Worm (Caenorhabditis elegans) whole organism, L2 larva: ENCODE data around the gene F20D6.2.

ENCODE experiments used
- C34F6.9 ChIP-seq: fragments of 150-350 bp; optimal IDR thresholded peaks from 2 replicates; lab custom pipeline; 2014; ENCODE audit warnings: missing biosample characterization, missing genetic modification characterization
- F13H6.1 ChIP-seq: sonication (generic microtip); optimal IDR thresholded peaks from 2 replicates; lab custom pipeline; 2016; ENCODE audit warnings: missing genetic modification characterization, missing compliant biosample characterization
- R02D3.7 ChIP-seq: fragments of 150-350 bp; optimal IDR thresholded peaks from 2 replicates; lab custom pipeline; 2014; ENCODE audit warnings: missing biosample characterization, missing genetic modification characterization
- blmp-1 ChIP-seq: sonication (generic microtip); optimal IDR thresholded peaks from 2 replicates; lab custom pipeline; 2017; ENCODE audit warnings: missing genetic modification characterization, mild to moderate bottlenecking, missing compliant biosample characterization, antibody characterized with exemption, moderate library complexity; ENCODE audit not compliant: insufficient read depth
- ceh-16 ChIP-seq: fragments of 150-350 bp; optimal IDR thresholded peaks from 2 replicates; lab custom pipeline; 2014; ENCODE audit warnings: missing biosample characterization, missing genetic modification characterization
- ceh-82 ChIP-seq: fragments of 150-350 bp; optimal IDR thresholded peaks from 2 replicates; lab custom pipeline; 2014; ENCODE audit warnings: missing biosample characterization, missing genetic modification characterization
- crh-2 ChIP-seq: sonication (generic microtip); optimal IDR thresholded peaks from 2 replicates; lab custom pipeline; 2017; ENCODE audit warnings: missing biosample characterization, missing genetic modification characterization
- egl-27 ChIP-seq: sonication (generic microtip); optimal IDR thresholded peaks from 3 replicates; lab custom pipeline; 2017; ENCODE audit warnings: missing biosample characterization, missing genetic modification reagents, missing genetic modification characterization
- fos-1 ChIP-seq: fragments of 150-350 bp; optimal IDR thresholded peaks from 2 replicates; lab custom pipeline; 2014; ENCODE audit warnings: missing biosample characterization, missing genetic modification characterization
- gmeb-1 ChIP-seq: fragments of 150-350 bp; optimal IDR thresholded peaks from 2 replicates; lab custom pipeline; 2014; ENCODE audit warnings: missing biosample characterization, missing genetic modification characterization
- lin-13 ChIP-seq: fragments of 150-350 bp; optimal IDR thresholded peaks from 2 replicates; lab custom pipeline; 2014; ENCODE audit warnings: missing biosample characterization, missing genetic modification reagents, missing genetic modification characterization
- lin-39 ChIP-seq: fragments of 150-350 bp; optimal IDR thresholded peaks from 2 replicates; lab custom pipeline; 2014; ENCODE audit warnings: missing biosample characterization, missing genetic modification reagents, missing genetic modification characterization
- lsy-2 ChIP-seq, 2 experiments: fragments of 150-350 bp in 1 of 2; sonication (generic microtip) in 1 of 2; optimal IDR thresholded peaks; 2 replicates each; lab custom pipeline; 2014 to 2017; ENCODE audit warnings: missing biosample characterization in 2 of 2, missing genetic modification characterization in 2 of 2
- mab-5 ChIP-seq: fragments of 150-350 bp; optimal IDR thresholded peaks from 2 replicates; lab custom pipeline; 2014; ENCODE audit warnings: missing biosample characterization, missing genetic modification characterization
- mdl-1 ChIP-seq, 2 experiments: fragments of 150-350 bp in 1 of 2; sonication (generic microtip) in 1 of 2; optimal IDR thresholded peaks; 2 replicates each; lab custom pipeline; 2017; ENCODE audit warnings: missing biosample characterization in 2 of 2, missing genetic modification characterization in 2 of 2
- nhr-12 ChIP-seq: fragments of 150-350 bp; optimal IDR thresholded peaks from 2 replicates; lab custom pipeline; 2014; ENCODE audit warnings: missing biosample characterization, missing genetic modification characterization
- nhr-21 ChIP-seq: fragments of 150-350 bp; optimal IDR thresholded peaks from 2 replicates; lab custom pipeline; 2014; ENCODE audit warnings: missing biosample characterization, missing genetic modification characterization
- nhr-23 ChIP-seq: fragments of 150-350 bp; optimal IDR thresholded peaks from 2 replicates; lab custom pipeline; 2014; ENCODE audit warnings: missing biosample characterization, missing genetic modification reagents, missing genetic modification characterization
- nhr-237 ChIP-seq: fragments of 150-350 bp; optimal IDR thresholded peaks from 2 replicates; lab custom pipeline; 2014; ENCODE audit warnings: missing biosample characterization, missing genetic modification characterization
- nhr-25 ChIP-seq: fragments of 150-350 bp; sonication (generic microtip); optimal IDR thresholded peaks from 3 replicates; lab custom pipeline; 2014; ENCODE audit warnings: missing biosample characterization, missing genetic modification characterization
- sem-4 ChIP-seq: fragments of 150-350 bp; optimal IDR thresholded peaks from 2 replicates; lab custom pipeline; 2014; ENCODE audit warnings: missing biosample characterization, missing genetic modification reagents, missing genetic modification characterization
- sma-3 ChIP-seq: sonication (generic microtip); optimal IDR thresholded peaks from 2 replicates; lab custom pipeline; 2016; ENCODE audit warnings: missing genetic modification reagents, missing genetic modification characterization, missing compliant biosample characterization
- sma-9 ChIP-seq, 2 experiments: fragments of 150-350 bp in 1 of 2; sonication (generic microtip) in 1 of 2; optimal IDR thresholded peaks; 2 replicates each; lab custom pipeline; 2014 to 2016; ENCODE audit warnings: missing genetic modification characterization in 2 of 2, mild to moderate bottlenecking in 1 of 2, missing biosample characterization in 1 of 2, missing compliant biosample characterization in 1 of 2, missing genetic modification reagents in 1 of 2, moderate library complexity in 1 of 2
- snpc-4 ChIP-seq: fragments of 150-350 bp; optimal IDR thresholded peaks from 2 replicates; lab custom pipeline; 2014; ENCODE audit warnings: missing biosample characterization, missing genetic modification characterization
- unc-55 ChIP-seq: fragments of 150-350 bp; sonication (generic microtip); optimal IDR thresholded peaks from 3 replicates; lab custom pipeline; 2014; ENCODE audit warnings: missing biosample characterization, missing genetic modification reagents, missing genetic modification characterization
- ztf-1 ChIP-seq: fragments of 200-800 bp; sonication (Bioruptor generic); conservative IDR thresholded peaks from 2 replicates; pipeline ENCODE4 v1.3.6; 2022; ENCODE audit warnings: missing genetic modification characterization, missing compliant biosample characterization
- ztf-11 ChIP-seq: sonication (generic microtip); optimal IDR thresholded peaks from 2 replicates; lab custom pipeline; 2017; ENCODE audit warnings: missing biosample characterization, missing genetic modification characterization

F20D6.2 gene

DNA sequence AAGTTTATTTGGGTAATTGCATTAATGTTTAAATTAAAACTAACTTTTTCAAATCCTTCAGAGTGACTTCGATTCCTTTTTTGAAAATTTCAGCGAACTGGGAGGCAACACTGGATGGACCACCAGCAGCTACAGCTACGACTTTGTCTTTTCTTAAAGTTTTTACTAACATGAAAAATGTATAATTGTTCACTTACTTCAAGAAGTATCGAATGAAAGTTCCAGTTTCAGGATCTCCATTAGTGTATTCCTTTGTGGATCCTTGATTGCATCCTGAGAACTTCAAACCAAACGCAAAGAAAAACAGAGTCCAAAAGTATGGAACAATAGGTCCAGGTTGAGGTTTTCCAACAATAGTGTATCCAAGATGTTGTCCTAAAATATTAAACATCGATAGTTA lies 11.2 kb downstream of the F20D6.2 start:
- TF ChIP-seq sma-3 (GFP tag; lab: Kevin White, UChicago) (no peak), nhr-12 (tag; lab: Kevin White, UChicago) (no peak), nhr-25 (tag; lab: Kevin White, UChicago) (no peak), nhr-21 (tag; lab: Kevin White, UChicago) (no peak), lin-39 (tag; lab: Kevin White, UChicago) (no peak), mab-5 (tag; lab: Kevin White, UChicago) (no peak), mdl-1 (tag; optimal IDR thresholded peaks at IDR 0.05; lab: Kevin White, UChicago) (no peak)

DNA sequence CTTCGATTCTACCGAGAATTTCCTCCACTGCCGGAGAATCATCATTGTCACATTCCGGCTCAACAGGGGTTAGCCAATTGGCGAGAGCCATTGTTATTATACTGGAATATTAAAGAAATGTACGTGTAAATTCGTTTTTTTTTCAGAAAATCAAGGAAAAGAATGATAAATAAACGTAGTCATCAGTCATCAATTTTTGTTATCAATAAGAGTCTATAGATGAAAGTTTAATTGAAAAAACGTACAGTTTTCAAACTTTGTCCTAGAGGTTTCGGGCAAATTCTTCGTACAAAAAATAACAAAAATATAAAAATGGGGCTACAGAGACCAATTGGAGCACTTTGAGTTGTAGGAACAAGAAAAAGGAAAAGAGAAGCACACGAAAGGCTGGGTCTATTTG lies 13.2 kb downstream of the F20D6.2 start, which contains the start of gene F20D6.11:
F20D6.11 (minus strand) TSS at position 101 of the 400 bp plus-strand sequence.
- no peak for TF ChIP-seq nhr-21 (tag; lab: Kevin White, UChicago)
- no peak for TF ChIP-seq mab-5 (tag; lab: Kevin White, UChicago)

DNA sequence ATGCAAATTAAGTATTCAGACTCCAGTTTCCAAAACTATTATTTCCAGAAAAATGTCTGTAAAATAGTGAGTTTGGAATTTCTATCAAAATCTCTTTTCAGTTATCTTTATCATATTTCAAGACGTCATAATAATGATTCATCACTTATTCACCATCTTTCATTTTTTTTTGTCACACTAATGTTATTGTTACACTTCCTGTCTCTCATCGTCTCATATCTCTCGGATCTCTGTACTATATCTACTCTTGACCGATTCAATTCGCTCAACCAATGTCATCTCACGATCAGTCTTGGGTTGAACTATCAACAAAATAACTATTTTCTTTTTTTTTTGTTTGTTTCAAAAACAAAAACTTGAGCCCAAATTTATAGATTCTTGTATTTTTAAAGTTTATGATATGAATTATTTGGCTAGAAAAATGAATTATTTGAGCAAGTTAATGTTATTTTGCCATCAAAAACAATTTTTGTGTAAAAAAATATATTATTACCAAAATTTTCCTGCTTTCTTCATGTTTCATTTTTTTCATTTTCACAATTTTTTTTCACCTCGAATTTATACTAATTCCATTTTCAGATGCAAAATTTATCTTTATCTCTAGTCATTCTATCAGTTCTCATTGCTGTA lies 15.5 kb downstream of the F20D6.2 start, which contains the start of gene cri-2:
cri-2 (plus strand) TSS at position 580 of the 630 bp plus-strand sequence.
- peak; percentile 36 for TF ChIP-seq sem-4 (tag; lab: Kevin White, UChicago)
- TF ChIP-seq lsy-2 (tag; optimal IDR thresholded peaks at IDR 0.05; lab: Kevin White, UChicago) = peak in 1 of 2 experiments; percentile 19
- no peak for TF ChIP-seq ceh-82 (tag; lab: Kevin White, UChicago)
- TF ChIP-seq snpc-4 (tag; lab: Kevin White, UChicago) = no peak
- peak; percentile 56 for TF ChIP-seq fos-1 (tag; lab: Kevin White, UChicago)
- TF ChIP-seq sma-9 (GFP tag; optimal IDR thresholded peaks at IDR 0.05; lab: Kevin White, UChicago) = peak; percentile 18
- TF ChIP-seq sma-9 (tag; optimal IDR thresholded peaks at IDR 0.05; lab: Kevin White, UChicago) = no peak
- TF ChIP-seq sma-3 (GFP tag; lab: Kevin White, UChicago) = peak; percentile 27

DNA sequence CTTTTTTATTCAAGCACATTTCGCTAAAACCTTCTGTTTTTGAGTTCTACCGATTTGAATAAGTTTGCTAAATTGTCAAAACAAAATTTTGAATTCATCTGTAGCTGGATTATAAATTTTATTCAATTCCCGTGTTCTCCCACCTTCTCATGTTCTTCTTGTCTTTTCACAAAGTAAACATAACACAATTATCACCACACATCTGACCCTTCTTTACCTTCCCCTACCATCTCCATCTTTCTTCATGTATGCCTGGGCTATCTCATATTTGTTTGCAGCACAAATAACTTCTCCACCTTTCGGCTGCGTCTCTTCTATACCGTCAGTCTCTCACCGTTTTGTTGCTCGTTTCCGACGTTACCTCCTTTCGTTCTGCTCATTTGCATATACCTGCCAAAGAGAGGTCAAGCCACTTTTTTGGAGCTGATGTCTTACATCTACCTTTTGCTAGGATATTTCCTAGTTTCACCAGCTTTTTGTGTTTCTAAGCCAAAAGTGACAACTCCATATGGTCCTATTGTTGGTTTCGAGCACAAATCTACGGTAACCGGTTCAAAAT lies 17.3 kb downstream of the F20D6.2 start, which contains the start of gene cest-17:
cest-17 (plus strand) TSS at position 248 of the 559 bp plus-strand sequence.
- TF ChIP-seq ceh-16 = no peak
- TF ChIP-seq fos-1 (tag; lab: Kevin White, UChicago) = peak; percentile 26
- TF ChIP-seq F13H6.1 (tag; lab: Kevin White, UChicago) = no peak

DNA sequence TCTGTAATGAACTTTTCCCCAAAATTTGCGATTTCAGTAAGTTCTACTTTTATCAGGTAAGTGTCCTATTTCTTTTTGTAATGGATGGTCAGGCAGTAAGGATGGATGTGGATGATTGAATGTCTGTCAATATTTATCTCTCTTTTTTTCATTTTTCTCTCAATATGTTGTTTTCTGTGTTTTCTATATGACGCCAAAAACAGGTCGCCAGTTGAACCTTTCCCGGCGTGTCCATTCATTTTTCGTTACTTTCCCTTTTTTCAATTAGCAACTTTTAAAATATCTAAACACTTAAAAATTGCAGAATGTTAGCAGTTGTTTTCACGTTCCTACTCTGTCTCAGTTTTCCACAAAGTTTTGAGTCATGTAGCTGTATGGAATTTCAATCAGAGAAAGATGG lies 21.1 kb downstream of the F20D6.2 start, which contains the start of gene timp-1:
timp-1 (plus strand) TSS at position 305 of the 400 bp plus-strand sequence.
- TF ChIP-seq blmp-1 (tag; lab: Kevin White, UChicago) = peak; percentile 66
- TF ChIP-seq ztf-1 (GFP tag; lab: Robert Waterston, UW) = no peak
- no peak for TF ChIP-seq egl-27 (tag; lab: Kevin White, UChicago)

DNA sequence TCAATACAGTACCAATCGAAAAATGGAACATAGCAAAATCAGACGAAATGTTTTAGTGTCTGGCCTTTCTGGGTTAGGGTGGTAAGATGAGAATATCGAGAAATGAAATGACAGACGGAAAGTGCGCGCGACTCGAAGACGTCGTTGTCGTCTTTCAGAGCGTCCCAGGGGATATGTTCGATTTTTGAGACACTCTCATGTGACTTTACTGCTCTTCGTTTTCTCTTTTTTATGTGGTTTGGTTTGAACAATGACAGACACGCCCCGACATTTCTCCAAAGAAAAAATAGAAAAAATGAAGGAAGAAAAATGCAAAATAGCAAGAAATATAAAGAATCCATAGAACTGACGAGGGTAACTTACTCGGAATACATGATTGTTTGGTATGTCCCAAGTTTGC lies 24.7 kb downstream of the F20D6.2 start:
- no peak for TF ChIP-seq ceh-16
- TF ChIP-seq mab-5 (tag; lab: Kevin White, UChicago) = peak; percentile 17
- no peak for TF ChIP-seq unc-55

DNA sequence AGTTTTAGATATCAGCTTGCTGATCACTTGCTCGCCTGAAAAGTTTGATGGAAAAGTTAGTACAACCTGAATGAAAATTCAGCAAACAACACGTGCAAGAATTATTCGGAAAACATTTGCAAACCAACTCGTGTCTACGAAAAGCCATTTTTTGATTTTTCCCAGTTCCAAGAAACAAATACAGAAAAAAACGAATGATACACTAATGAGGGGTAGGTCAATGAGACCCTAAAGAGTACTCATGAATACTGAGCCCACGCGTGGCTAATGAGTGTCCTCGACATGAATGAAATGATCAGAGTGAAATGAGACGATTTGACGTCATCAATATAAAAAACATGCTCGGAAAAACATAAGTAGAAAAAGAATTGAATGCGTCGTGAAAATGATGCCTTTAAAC lies 26.2 kb downstream of the F20D6.2 start:
- TF ChIP-seq lin-39 (tag; lab: Kevin White, UChicago) (no peak), unc-55 (no peak), lin-13 (no peak), crh-2 (tag; lab: Kevin White, UChicago) (peak; percentile 7), lsy-2 (tag; optimal IDR thresholded peaks at IDR 0.05; lab: Kevin White, UChicago) (peak in 1 of 2 experiments; percentile 28), ztf-11 (no peak), sma-9 (GFP tag; optimal IDR thresholded peaks at IDR 0.05; lab: Kevin White, UChicago) (peak; percentile 44), sma-9 (tag; optimal IDR thresholded peaks at IDR 0.05; lab: Kevin White, UChicago) (no peak), C34F6.9 (tag; lab: Kevin White, UChicago) (peak; percentile 21), nhr-21 (tag; lab: Kevin White, UChicago) (peak; percentile 1)
- TF ChIP-seq, all 48 proteins: peak for 5

DNA sequence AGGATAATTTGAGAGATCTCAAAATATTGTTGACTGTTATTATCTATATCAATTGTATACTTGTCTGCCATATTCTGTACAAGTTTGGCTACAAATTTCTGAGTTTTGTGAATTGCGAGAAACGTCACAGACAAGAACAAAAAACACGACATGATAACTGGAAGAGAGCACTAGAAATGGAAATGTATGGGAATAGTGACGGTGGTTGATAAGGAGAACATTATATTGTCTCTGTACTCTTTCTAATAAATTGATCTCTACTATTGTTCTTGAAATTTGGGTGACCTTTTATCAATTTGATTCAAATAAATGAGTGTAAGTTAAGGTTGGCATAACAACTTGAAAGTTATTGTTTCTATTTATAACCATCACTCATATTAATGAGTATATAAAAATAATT lies 27.0 kb downstream of the F20D6.2 start:
- no peak for TF ChIP-seq R02D3.7 (tag; lab: Kevin White, UChicago)
- TF ChIP-seq nhr-23 (tag; lab: Kevin White, UChicago) = no peak
- TF ChIP-seq gmeb-1 = peak; percentile 8
- TF ChIP-seq fos-1 (tag; lab: Kevin White, UChicago) = peak; percentile 68
- TF ChIP-seq nhr-237 = no peak
- no peak for TF ChIP-seq sem-4 (tag; lab: Kevin White, UChicago)
- no peak for TF ChIP-seq ceh-82 (tag; lab: Kevin White, UChicago)
- peak; percentile 25 for TF ChIP-seq sma-9 (GFP tag; optimal IDR thresholded peaks at IDR 0.05; lab: Kevin White, UChicago)
- no peak for TF ChIP-seq sma-9 (tag; optimal IDR thresholded peaks at IDR 0.05; lab: Kevin White, UChicago)
